Worm (Caenorhabditis elegans) whole organism, young adult: ENCODE data around the gene R12C12.6.
"Not testable (repeated sequence)": the region's sequence is repeated elsewhere in the genome, so short reads cannot be mapped to it uniquely, and the experiment has no call there.

Source experiments
- B0019.2 ChIP-seq: fragments of 200-800 bp; sonication (Bioruptor generic); conservative IDR thresholded peaks from 2 replicates; pipeline ENCODE4 v1.3.6; 2022; ENCODE audit warnings: missing genetic modification reagents, missing genetic modification characterization, missing compliant biosample characterization
- B0261.1 ChIP-seq: sonication (generic microtip); optimal IDR thresholded peaks from 2 replicates; lab custom pipeline; 2016; ENCODE audit warnings: mild to moderate bottlenecking, missing genetic modification characterization, moderate library complexity, missing compliant biosample characterization
- D2030.7 ChIP-seq: fragments of 200-800 bp; sonication (Bioruptor generic); IDR thresholded peaks from 2 replicates; pipeline ENCODE4 v1.3.6; 2022; ENCODE audit warnings: missing genetic modification reagents, missing genetic modification characterization, missing compliant biosample characterization
- F52B5.7 ChIP-seq: sonication (generic microtip); optimal IDR thresholded peaks from 2 replicates; lab custom pipeline; 2016; ENCODE audit warnings: mild to moderate bottlenecking, missing genetic modification characterization, missing compliant biosample characterization
- Y56A3A.18 ChIP-seq: fragments of 200-800 bp; sonication (Bioruptor generic); IDR thresholded peaks from 2 replicates; pipeline ENCODE4 v1.3.6; 2022; ENCODE audit warnings: missing genetic modification reagents, missing genetic modification characterization, missing compliant biosample characterization
- Y67H2A.10 ChIP-seq: fragments of 200-800 bp; sonication (Bioruptor generic); conservative IDR thresholded peaks from 2 replicates; pipeline ENCODE4 v1.3.6; 2022; ENCODE audit warnings: missing genetic modification reagents, missing genetic modification characterization, missing compliant biosample characterization
- ama-1 ChIP-seq, 3 experiments: fragments of 150-350 bp in 1 of 3; sonication (generic microtip) in 2 of 3; optimal IDR thresholded peaks; 2 replicates each; lab custom pipeline; 2014 to 2018; ENCODE audit warnings: missing biosample characterization in 2 of 3, missing genetic modification characterization in 2 of 3, missing genetic modification reagents in 2 of 3
- attf-6 ChIP-seq: fragments of 200-800 bp; sonication (Bioruptor generic); IDR thresholded peaks from 2 replicates; pipeline ENCODE4 v1.3.6; 2022; ENCODE audit warnings: missing genetic modification reagents, missing genetic modification characterization, missing compliant biosample characterization
- cebp-1 ChIP-seq, 2 experiments: fragments of 200-800 bp in 1 of 2; sonication (Bioruptor generic) in 1 of 2; sonication (generic microtip) in 1 of 2; IDR thresholded peaks in 1 of 2; optimal IDR thresholded peaks in 1 of 2; 2 replicates each; pipeline versions ENCODE4 v1.3.6 to Lab custom; 2017 to 2022; ENCODE audit warnings: missing compliant biosample characterization in 2 of 2, missing genetic modification characterization in 2 of 2, mild to moderate bottlenecking in 1 of 2, missing genetic modification reagents in 1 of 2, moderate library complexity in 1 of 2
- cebp-2 ChIP-seq: fragments of 200-800 bp; sonication (Bioruptor generic); IDR thresholded peaks from 2 replicates; pipeline ENCODE4 v1.3.6; 2022; ENCODE audit warnings: missing genetic modification characterization, missing compliant biosample characterization
- ceh-58 ChIP-seq: fragments of 200-800 bp; sonication (Bioruptor generic); IDR thresholded peaks from 2 replicates; pipeline ENCODE4 v1.3.6; 2022; ENCODE audit warnings: missing genetic modification characterization, missing compliant biosample characterization
- chd-7 ChIP-seq: sonication (generic microtip); optimal IDR thresholded peaks from 2 replicates; lab custom pipeline; 2016; ENCODE audit warnings: mild to moderate bottlenecking, missing genetic modification characterization, moderate library complexity, missing compliant biosample characterization
- dox-1 ChIP-seq: fragments of 200-800 bp; sonication (Bioruptor generic); IDR thresholded peaks from 2 replicates; pipeline ENCODE4 v1.3.6; 2022; ENCODE audit warnings: missing genetic modification reagents, missing genetic modification characterization, missing compliant biosample characterization
- egl-44 ChIP-seq: fragments of 200-800 bp; sonication (Bioruptor generic); IDR thresholded peaks from 2 replicates; pipeline ENCODE4 v1.3.6; 2022; ENCODE audit warnings: missing genetic modification reagents, missing genetic modification characterization, missing compliant biosample characterization
- ekl-4 ChIP-seq: fragments of 200-800 bp; sonication (Bioruptor generic); IDR thresholded peaks from 2 replicates; pipeline ENCODE4 v1.3.6; 2022; ENCODE audit warnings: missing genetic modification reagents, missing genetic modification characterization, missing compliant biosample characterization
- fkh-3 ChIP-seq: sonication (generic microtip); optimal IDR thresholded peaks from 2 replicates; lab custom pipeline; 2016; ENCODE audit warnings: mild to moderate bottlenecking, missing genetic modification characterization, missing compliant biosample characterization
- him-1 ChIP-seq: sonication (generic microtip); optimal IDR thresholded peaks from 2 replicates; lab custom pipeline; 2016; ENCODE audit warnings: missing genotype, missing genetic modification reagents, missing genetic modification characterization, missing compliant biosample characterization
- hlh-26 ChIP-seq: fragments of 200-800 bp; sonication (Bioruptor generic); conservative IDR thresholded peaks from 2 replicates; pipeline ENCODE4 v1.3.6; 2022; ENCODE audit warnings: missing genetic modification reagents, missing genetic modification characterization, missing compliant biosample characterization
- hmg-1.2 ChIP-seq: fragments of 200-800 bp; sonication (Bioruptor generic); IDR thresholded peaks from 2 replicates; pipeline ENCODE4 v1.3.6; 2022; ENCODE audit warnings: missing genetic modification reagents, missing genetic modification characterization, missing compliant biosample characterization
- hrde-1 ChIP-seq: sonication (generic microtip); optimal IDR thresholded peaks from 2 replicates; lab custom pipeline; 2016; ENCODE audit warnings: missing genetic modification characterization, mild to moderate bottlenecking, missing compliant biosample characterization, moderate library complexity, missing genotype, missing genetic modification reagents, borderline replicate concordance
- hsf-1 ChIP-seq: fragments of 200-800 bp; sonication (Bioruptor generic); IDR thresholded peaks from 2 replicates; pipeline ENCODE4 v1.3.6; 2022; ENCODE audit warnings: missing genetic modification reagents, missing genetic modification characterization, missing compliant biosample characterization
- lin-26 ChIP-seq: fragments of 200-800 bp; sonication (Bioruptor generic); IDR thresholded peaks from 2 replicates; pipeline ENCODE4 v1.3.6; 2022; ENCODE audit warnings: missing genetic modification reagents, missing genetic modification characterization, missing compliant biosample characterization
- lsl-1 ChIP-seq: fragments of 200-800 bp; sonication (Bioruptor generic); optimal IDR thresholded peaks from 2 replicates; lab custom pipeline; 2018; ENCODE audit warnings: mild to moderate bottlenecking, missing genetic modification characterization, moderate library complexity, missing compliant biosample characterization
- madf-10 ChIP-seq: sonication (generic microtip); optimal IDR thresholded peaks from 2 replicates; lab custom pipeline; 2016; ENCODE audit warnings: mild to moderate bottlenecking, missing genetic modification characterization, missing compliant biosample characterization
- madf-3 ChIP-seq: fragments of 200-800 bp; sonication (Bioruptor generic); IDR thresholded peaks from 2 replicates; pipeline ENCODE4 v1.3.6; 2022; ENCODE audit warnings: missing genetic modification reagents, missing genetic modification characterization, missing compliant biosample characterization
- madf-6 ChIP-seq: fragments of 200-800 bp; sonication (Bioruptor generic); IDR thresholded peaks from 2 replicates; pipeline ENCODE4 v1.3.6; 2022; ENCODE audit warnings: missing genetic modification reagents, missing genetic modification characterization, missing compliant biosample characterization
- mxl-1 ChIP-seq: sonication (generic microtip); optimal IDR thresholded peaks from 2 replicates; lab custom pipeline; 2016; ENCODE audit warnings: missing genetic modification characterization, missing compliant biosample characterization
- nhr-120 ChIP-seq: fragments of 200-800 bp; sonication (Bioruptor generic); IDR thresholded peaks from 2 replicates; pipeline ENCODE4 v1.3.6; 2022; ENCODE audit warnings: missing genetic modification characterization, missing compliant biosample characterization
- nhr-80 ChIP-seq: sonication (generic microtip); optimal IDR thresholded peaks from 2 replicates; lab custom pipeline; 2016; ENCODE audit warnings: missing genetic modification characterization, missing compliant biosample characterization
- pha-4 ChIP-seq: fragments of 150-350 bp; sonication (generic microtip); optimal IDR thresholded peaks from 2 replicates; lab custom pipeline; 2014; ENCODE audit warnings: missing biosample characterization, missing genetic modification reagents, missing genetic modification characterization
- rcor-1 ChIP-seq: fragments of 200-800 bp; sonication (Bioruptor generic); IDR thresholded peaks from 2 replicates; pipeline ENCODE4 v1.3.6; 2022; ENCODE audit warnings: missing genetic modification reagents, missing genetic modification characterization, missing compliant biosample characterization
- rec-8 ChIP-seq, 2 experiments: sonication (generic microtip); optimal IDR thresholded peaks; 2 replicates each; lab custom pipeline; 2016; ENCODE audit warnings: mild to moderate bottlenecking in 2 of 2, missing genetic modification characterization in 2 of 2, missing genetic modification reagents in 2 of 2, missing genotype in 2 of 2, missing biosample characterization in 1 of 2, missing compliant biosample characterization in 1 of 2, moderate library complexity in 1 of 2
- rpc-1 ChIP-seq, 2 experiments: fragments of 150-350 bp in 1 of 2; sonication (generic microtip) in 1 of 2; optimal IDR thresholded peaks; 2 replicates each; lab custom pipeline; 2014 to 2018; ENCODE audit warnings: missing biosample characterization in 1 of 2, missing genetic modification characterization in 1 of 2, missing genetic modification reagents in 1 of 2, missing genotype in 1 of 2
- snpc-1.1 ChIP-seq: sonication (generic microtip); optimal IDR thresholded peaks from 2 replicates; lab custom pipeline; 2017; ENCODE audit warnings: missing genetic modification characterization, mild to moderate bottlenecking, missing compliant biosample characterization, antibody characterized with exemption, moderate library complexity, missing genotype, missing genetic modification reagents; ENCODE audit not compliant: insufficient read depth
- tbp1 ChIP-seq: fragments of 200-800 bp; sonication (Bioruptor generic); optimal IDR thresholded peaks from 2 replicates; lab custom pipeline; 2018; ENCODE audit warnings: mild to moderate bottlenecking, missing genetic modification characterization, missing compliant biosample characterization
- tbx-9 ChIP-seq: sonication (generic microtip); optimal IDR thresholded peaks from 2 replicates; lab custom pipeline; 2016; ENCODE audit warnings: borderline replicate concordance, missing genetic modification characterization, inconsistent platforms, missing compliant biosample characterization
- tlf-1 ChIP-seq: fragments of 200-800 bp; sonication (Bioruptor generic); optimal IDR thresholded peaks from 2 replicates; lab custom pipeline; 2018; ENCODE audit warnings: mild to moderate bottlenecking, missing genetic modification characterization, missing compliant biosample characterization
- zim-3 ChIP-seq: sonication (generic microtip); optimal IDR thresholded peaks from 2 replicates; lab custom pipeline; 2017; ENCODE audit warnings: mild to moderate bottlenecking, missing genetic modification characterization, moderate library complexity, missing compliant biosample characterization
- ztf-18 ChIP-seq: sonication (generic microtip); optimal IDR thresholded peaks from 2 replicates; lab custom pipeline; 2016; ENCODE audit warnings: missing genotype, mild to moderate bottlenecking, missing genetic modification characterization, missing compliant biosample characterization
- ztf-22 ChIP-seq: fragments of 200-800 bp; sonication (Bioruptor generic); optimal IDR thresholded peaks from 2 replicates; lab custom pipeline; 2018; ENCODE audit warnings: mild to moderate bottlenecking, missing genetic modification characterization, moderate library complexity, missing compliant biosample characterization
- ztf-25 ChIP-seq: fragments of 200-800 bp; sonication (Bioruptor generic); IDR thresholded peaks from 2 replicates; pipeline ENCODE4 v1.3.6; 2022; ENCODE audit warnings: missing genetic modification reagents, missing genetic modification characterization, missing compliant biosample characterization
- ztf-28 ChIP-seq: fragments of 200-800 bp; sonication (Bioruptor generic); IDR thresholded peaks from 2 replicates; pipeline ENCODE4 v1.3.6; 2022; ENCODE audit warnings: missing genetic modification reagents, missing genetic modification characterization, missing compliant biosample characterization
- ztf-6 ChIP-seq: fragments of 200-800 bp; sonication (Bioruptor generic); IDR thresholded peaks from 2 replicates; pipeline ENCODE4 v1.3.6; 2022; ENCODE audit warnings: missing genetic modification reagents, missing genetic modification characterization, missing compliant biosample characterization

The R12C12.6 gene

ce11 chrII:6055927-6056326 is 8.3 kb upstream of the R12C12.6 start, which contains the start of gene R12C12.7:
TSS of gene R12C12.7 (minus strand) at chrII:6055985.
- TF ChIP-seq ama-1 (optimal IDR thresholded peaks at IDR 0.05; lab: Kevin White, UChicago) (no peak), ama-1 (GFP tag; optimal IDR thresholded peaks at IDR 0.05; lab: Kevin White, UChicago) (no peak), ztf-18 (tag; lab: Kevin White, UChicago) (peak; percentile 89), mxl-1 (no peak), pha-4 (no peak), nhr-80 (tag; lab: Kevin White, UChicago) (peak; percentile 32), tbx-9 (no peak), ztf-22 (GFP tag; lab: Kevin White, UChicago) (no peak), cebp-1 (GFP tag; IDR thresholded peaks at IDR 0.05; lab: Robert Waterston, UW) (peak; percentile 41; the same call in 1 of the 2 replicates), cebp-1 (tag; optimal IDR thresholded peaks at IDR 0.05; lab: Kevin White, UChicago) (peak; percentile 76)

- 0 out of 2 replicates have a peak, but pooled peaks have one; percentile 59 for TF ChIP-seq ztf-25 (GFP tag; lab: Robert Waterston, UW)
- TF ChIP-seq rcor-1 (GFP tag; lab: Robert Waterston, UW) = 0 out of 2 replicates have a peak, but pooled peaks have one; percentile 44
- TF ChIP-seq hmg-1.2 (GFP tag; lab: Robert Waterston, UW) = 0 out of 2 replicates have a peak, but pooled peaks have one; percentile 23
- TF ChIP-seq lin-26 (GFP tag; lab: Robert Waterston, UW) = peak; percentile 84
- peak; percentile 70; the same call in 1 of the 2 replicates for TF ChIP-seq hsf-1 (GFP tag; lab: Robert Waterston, UW)
- 0 out of 2 replicates have a peak, but pooled peaks have one; percentile 60 for TF ChIP-seq Y56A3A.18
- 0 out of 2 replicates have a peak, but pooled peaks have one; percentile 43 for TF ChIP-seq madf-3
- peak; percentile 64 for TF ChIP-seq D2030.7
- peak; percentile 55; the same call in 1 of the 2 replicates for TF ChIP-seq madf-6
- peak; percentile 47; the same call in 1 of the 2 replicates for TF ChIP-seq ceh-58
- TF ChIP-seq rpc-1 (optimal IDR thresholded peaks at IDR 0.05; lab: Kevin White, UChicago) = not testable (repeated sequence)
- peak; percentile 39 for TF ChIP-seq rpc-1 (tag; optimal IDR thresholded peaks at IDR 0.05; lab: Kevin White, UChicago)
- peak; percentile 61; the same call in 1 of the 2 replicates for TF ChIP-seq ekl-4
- peak; percentile 44 for TF ChIP-seq tbp1 (GFP tag; lab: Kevin White, UChicago)
- TF ChIP-seq attf-6 = peak; percentile 54; the same call in 1 of the 2 replicates
Observed at ce11 chrII:6054561-6054960, 6.9 kb upstream of the R12C12.6 start.

- TF ChIP-seq nhr-120 (GFP tag; lab: Robert Waterston, UW) (no peak), snpc-1.1 (tag; lab: Kevin White, UChicago) (no peak), ztf-28 (GFP tag; lab: Robert Waterston, UW) (no peak), B0019.2 (no peak), him-1 (tag; lab: Kevin White, UChicago) (no peak), lsl-1 (GFP tag; lab: Kevin White, UChicago) (no peak), D2030.7 (no peak), F52B5.7 (tag; lab: Kevin White, UChicago) (no peak), Y67H2A.10 (no peak), B0261.1 (no peak), rec-8 (tag; optimal IDR thresholded peaks at IDR 0.05; lab: Kevin White, UChicago) (no peak)
Observed at ce11 chrII:6050120-6050519, 2.5 kb upstream of the R12C12.6 start, which contains the start of gene gldc-1. TSS of gene gldc-1 (plus strand) at chrII:6050420.

ce11 chrII:6049546-6049945 is 1.9 kb upstream of the R12C12.6 start:
- TF ChIP-seq tlf-1 (no peak), lin-26 (GFP tag; lab: Robert Waterston, UW) (no peak), fkh-3 (tag; lab: Kevin White, UChicago) (no peak), zim-3 (no peak), hsf-1 (GFP tag; lab: Robert Waterston, UW) (no peak), chd-7 (tag; lab: Kevin White, UChicago) (no peak), dox-1 (GFP tag; lab: Robert Waterston, UW) (0 out of 2 replicates have a peak, but pooled peaks have one; percentile 25), rpc-1 (optimal IDR thresholded peaks at IDR 0.05; lab: Kevin White, UChicago) (no peak), rpc-1 (tag; optimal IDR thresholded peaks at IDR 0.05; lab: Kevin White, UChicago) (no peak), egl-44 (GFP tag; lab: Robert Waterston, UW) (no peak), cebp-2 (GFP tag; lab: Robert Waterston, UW) (no peak), pha-4 (no peak), hlh-26 (GFP tag; lab: Robert Waterston, UW) (no peak), hrde-1 (tag; lab: Kevin White, UChicago) (no peak), ztf-6 (no peak), madf-10 (tag; lab: Kevin White, UChicago) (no peak)
